Worm (Caenorhabditis elegans) whole organism, late embryonic: ENCODE results near the gene F27C8.3.

ENCODE experiments used
- C08G9.2 ChIP-seq: sonication (generic microtip); optimal IDR thresholded peaks from 2 replicates; lab custom pipeline; 2016; ENCODE audit warnings: mild to moderate bottlenecking, missing genetic modification characterization, moderate library complexity, missing compliant biosample characterization
- C38D4.7 ChIP-seq: fragments of 200-800 bp; sonication (Bioruptor generic); optimal IDR thresholded peaks from 2 replicates; lab custom pipeline; 2018; ENCODE audit warnings: mild to moderate bottlenecking, missing genetic modification characterization, moderate library complexity, missing compliant biosample characterization
- ahr-1 ChIP-seq: sonication (generic microtip); optimal IDR thresholded peaks from 2 replicates; lab custom pipeline; 2016; ENCODE audit warnings: missing genetic modification characterization, missing compliant biosample characterization
- ceh-14 ChIP-seq: sonication (generic microtip); optimal IDR thresholded peaks from 2 replicates; lab custom pipeline; 2016; ENCODE audit warnings: missing genotype, missing genetic modification characterization, missing compliant biosample characterization
- ceh-18 ChIP-seq: sonication (generic microtip); optimal IDR thresholded peaks from 2 replicates; lab custom pipeline; 2016; ENCODE audit warnings: missing genetic modification characterization, missing compliant biosample characterization
- ceh-22 ChIP-seq: sonication (generic microtip); optimal IDR thresholded peaks from 2 replicates; lab custom pipeline; 2017; ENCODE audit warnings: missing biosample characterization, missing genetic modification characterization
- ceh-45 ChIP-seq: fragments of 200-800 bp; sonication (Bioruptor generic); IDR thresholded peaks from 2 replicates; pipeline ENCODE4 v1.3.6; 2022; ENCODE audit warnings: missing genetic modification reagents, missing genetic modification characterization, missing compliant biosample characterization
- ceh-48 ChIP-seq: sonication (generic microtip); optimal IDR thresholded peaks from 2 replicates; lab custom pipeline; 2016; ENCODE audit warnings: missing genetic modification characterization, inconsistent platforms, missing compliant biosample characterization
- ceh-6 ChIP-seq: fragments of 200-800 bp; sonication (Bioruptor generic); optimal IDR thresholded peaks from 2 replicates; lab custom pipeline; 2018; ENCODE audit warnings: mild to moderate bottlenecking, missing genetic modification characterization, missing compliant biosample characterization
- dve-1 ChIP-seq: sonication (generic microtip); optimal IDR thresholded peaks from 2 replicates; lab custom pipeline; 2017; ENCODE audit warnings: antibody characterized with exemption, mild to moderate bottlenecking, missing genetic modification characterization, missing compliant biosample characterization
- elt-2 ChIP-seq: sonication (generic microtip); optimal IDR thresholded peaks from 2 replicates; lab custom pipeline; 2016; ENCODE audit warnings: missing genetic modification reagents, missing genetic modification characterization, missing compliant biosample characterization
- fkh-10 ChIP-seq: fragments of 150-350 bp; optimal IDR thresholded peaks from 2 replicates; lab custom pipeline; 2014; ENCODE audit warnings: missing biosample characterization, missing genetic modification reagents, missing genetic modification characterization
- fkh-6 ChIP-seq: sonication (generic microtip); optimal IDR thresholded peaks from 2 replicates; lab custom pipeline; 2016; ENCODE audit warnings: missing genetic modification characterization, missing compliant biosample characterization
- hlh-15 ChIP-seq: sonication (generic microtip); optimal IDR thresholded peaks from 2 replicates; lab custom pipeline; 2016; ENCODE audit warnings: missing genetic modification characterization, missing compliant biosample characterization
- hlh-6 ChIP-seq: sonication (generic microtip); optimal IDR thresholded peaks from 2 replicates; lab custom pipeline; 2016; ENCODE audit warnings: missing genotype, missing genetic modification characterization, missing compliant biosample characterization
- hlh-8 ChIP-seq: sonication (generic microtip); optimal IDR thresholded peaks from 2 replicates; lab custom pipeline; 2016; ENCODE audit warnings: missing genotype, missing genetic modification characterization, missing compliant biosample characterization
- madf-2 ChIP-seq: sonication (generic microtip); optimal IDR thresholded peaks from 2 replicates; lab custom pipeline; 2017; ENCODE audit warnings: missing genetic modification characterization, missing compliant biosample characterization
- nhr-11 ChIP-seq: fragments of 150-350 bp; optimal IDR thresholded peaks from 2 replicates; lab custom pipeline; 2014; ENCODE audit warnings: missing biosample characterization, missing genetic modification characterization
- nhr-232 ChIP-seq: sonication (generic microtip); optimal IDR thresholded peaks from 2 replicates; lab custom pipeline; 2016; ENCODE audit warnings: missing genetic modification characterization, missing compliant biosample characterization
- npax-4 ChIP-seq: sonication (generic microtip); optimal IDR thresholded peaks from 2 replicates; lab custom pipeline; 2016; ENCODE audit warnings: missing genetic modification characterization, missing compliant biosample characterization
- odd-2 ChIP-seq: sonication (generic microtip); optimal IDR thresholded peaks from 2 replicates; lab custom pipeline; 2017; ENCODE audit warnings: antibody characterized with exemption, mild to moderate bottlenecking, missing genetic modification characterization, missing compliant biosample characterization
- pha-2 ChIP-seq: sonication (generic microtip); optimal IDR thresholded peaks from 2 replicates; lab custom pipeline; 2017; ENCODE audit warnings: mild to moderate bottlenecking, missing genetic modification characterization, missing compliant biosample characterization
- ref-2 ChIP-seq: sonication (generic microtip); optimal IDR thresholded peaks from 2 replicates; lab custom pipeline; 2016; ENCODE audit warnings: missing genetic modification characterization, missing compliant biosample characterization
- rnt-1 ChIP-seq: sonication (generic microtip); optimal IDR thresholded peaks from 2 replicates; lab custom pipeline; 2016; ENCODE audit warnings: missing genetic modification characterization, missing compliant biosample characterization
- sdc-2 ChIP-seq: sonication (generic microtip); optimal IDR thresholded peaks from 2 replicates; lab custom pipeline; 2016; ENCODE audit warnings: missing genotype, missing genetic modification characterization, missing compliant biosample characterization
- sox-2 ChIP-seq: fragments of 200-800 bp; sonication (Bioruptor generic); IDR thresholded peaks from 2 replicates; pipeline ENCODE4 v1.3.6; 2022; ENCODE audit warnings: missing genetic modification reagents, missing genetic modification characterization, missing compliant biosample characterization
- syd-9 ChIP-seq: sonication (generic microtip); optimal IDR thresholded peaks from 2 replicates; lab custom pipeline; 2016; ENCODE audit warnings: mild to moderate bottlenecking, missing genetic modification characterization, moderate library complexity, missing compliant biosample characterization
- ttx-3 ChIP-seq: sonication (generic microtip); optimal IDR thresholded peaks from 2 replicates; lab custom pipeline; 2016; ENCODE audit warnings: missing genetic modification reagents, missing genetic modification characterization, missing compliant biosample characterization
- unc-3 ChIP-seq, 2 experiments: fragments of 200-800 bp in 1 of 2; sonication (Bioruptor generic) in 1 of 2; sonication (generic microtip) in 1 of 2; conservative IDR thresholded peaks in 1 of 2; optimal IDR thresholded peaks in 1 of 2; 2 replicates each; pipeline versions ENCODE4 v1.3.6 to Lab custom; 2016 to 2022; ENCODE audit warnings: missing compliant biosample characterization in 2 of 2, missing genetic modification characterization in 2 of 2, missing genetic modification reagents in 1 of 2
- unc-42 ChIP-seq: sonication (generic microtip); optimal IDR thresholded peaks from 2 replicates; lab custom pipeline; 2016; ENCODE audit warnings: missing genotype, missing genetic modification characterization, missing compliant biosample characterization
- unc-55 ChIP-seq: sonication (generic microtip); optimal IDR thresholded peaks from 2 replicates; lab custom pipeline; 2017; ENCODE audit warnings: missing biosample characterization, missing genetic modification reagents, missing genetic modification characterization
- unc-86 ChIP-seq: sonication (generic microtip); optimal IDR thresholded peaks from 2 replicates; lab custom pipeline; 2016; ENCODE audit warnings: missing genetic modification characterization, missing compliant biosample characterization
- zip-5 ChIP-seq: sonication (generic microtip); optimal IDR thresholded peaks from 2 replicates; lab custom pipeline; 2016; ENCODE audit warnings: missing genetic modification characterization, missing compliant biosample characterization
- ztf-16 ChIP-seq: sonication (generic microtip); optimal IDR thresholded peaks from 2 replicates; lab custom pipeline; 2017; ENCODE audit warnings: missing genetic modification characterization, missing compliant biosample characterization

F27C8.3 gene

ce11 chrIV:9593456-9593855 lies 2.2 kb downstream of the F27C8.3 start, which contains the start of gene spp-18:
Gene spp-18 (plus strand): TSS chrIV:9593712.
- TF ChIP-seq hlh-15, result no peak
- TF ChIP-seq zip-5 (tag; lab: Kevin White, UChicago), result no peak
- no peak for TF ChIP-seq nhr-11 (tag; lab: Kevin White, UChicago)
- peak; percentile 27 for TF ChIP-seq elt-2 (tag; lab: Kevin White, UChicago)
- TF ChIP-seq rnt-1, result no peak
- TF ChIP-seq npax-4 (tag; lab: Kevin White, UChicago), result no peak
- no peak for TF ChIP-seq nhr-232 (tag; lab: Kevin White, UChicago)
- TF ChIP-seq ztf-16 (tag; lab: Kevin White, UChicago), result no peak
- no peak for TF ChIP-seq odd-2 (tag; lab: Kevin White, UChicago)

- no peak for TF ChIP-seq ceh-48
- no peak for TF ChIP-seq ref-2 (tag; lab: Kevin White, UChicago)
- no peak for TF ChIP-seq hlh-8
- TF ChIP-seq madf-2 (tag; lab: Kevin White, UChicago), result no peak
- no peak for TF ChIP-seq C38D4.7 (GFP tag; lab: Kevin White, UChicago)
Measured at ce11 chrIV:9592413-9592812, 3.3 kb downstream of the F27C8.3 start, which contains the start of gene pei-1. Gene pei-1 (minus strand): TSS chrIV:9592513.

ce11 chrIV:9588784-9589457 lies 6.8 kb downstream of the F27C8.3 start, which contains the start of gene trcs-1:
Gene trcs-1 (minus strand): TSS chrIV:9588834.
- TF ChIP-seq fkh-6 (tag; lab: Kevin White, UChicago) (no peak), unc-55 (no peak), pha-2 (tag; lab: Kevin White, UChicago) (no peak), ttx-3 (tag; lab: Kevin White, UChicago) (no peak), ceh-22 (no peak)

ce11 chrIV:9584352-9584751 lies 11.3 kb downstream of the F27C8.3 start:
- no peak for TF ChIP-seq nhr-232 (tag; lab: Kevin White, UChicago)
- TF ChIP-seq C08G9.2 (tag; lab: Kevin White, UChicago), result no peak
- TF ChIP-seq ref-2 (tag; lab: Kevin White, UChicago), result no peak
- no peak for TF ChIP-seq fkh-10 (GFP tag; lab: Kevin White, UChicago)
- no peak for TF ChIP-seq hlh-15
- no peak for TF ChIP-seq rnt-1
- TF ChIP-seq odd-2 (tag; lab: Kevin White, UChicago), result no peak
- no peak for TF ChIP-seq sox-2
- no peak for TF ChIP-seq unc-86 (tag; lab: Kevin White, UChicago)
- no peak for TF ChIP-seq unc-3 (GFP tag; conservative IDR thresholded peaks at IDR 0.05; lab: Robert Waterston, UW)
- TF ChIP-seq unc-3 (tag; optimal IDR thresholded peaks at IDR 0.05; lab: Kevin White, UChicago), result no peak
- no peak for TF ChIP-seq syd-9
- no peak for TF ChIP-seq dve-1
- TF ChIP-seq zip-5 (tag; lab: Kevin White, UChicago), result no peak
- no peak for TF ChIP-seq ceh-6 (GFP tag; lab: Kevin White, UChicago)
- TF ChIP-seq, all 69 proteins: peak for 0

ce11 chrIV:9580021-9580420 lies 15.7 kb downstream of the F27C8.3 start, which contains the start of gene npr-2:
Gene npr-2 (minus strand): TSS chrIV:9580121.
- TF ChIP-seq sdc-2 (tag; lab: Kevin White, UChicago), result no peak
- TF ChIP-seq unc-42 (tag; lab: Kevin White, UChicago), result no peak
- TF ChIP-seq ceh-14, result no peak
- TF ChIP-seq hlh-6, result no peak
- no peak for TF ChIP-seq ahr-1 (tag; lab: Kevin White, UChicago)
- TF ChIP-seq rnt-1, result no peak
- TF ChIP-seq ceh-18, result no peak
- no peak for TF ChIP-seq npax-4 (tag; lab: Kevin White, UChicago)
- no peak for TF ChIP-seq ceh-45 (GFP tag; lab: Robert Waterston, UW)
- TF ChIP-seq, all 69 proteins: peak for 0
